Fruit fly (Drosophila melanogaster): ENCODE data around the gene Ada1-2.

DNA sequence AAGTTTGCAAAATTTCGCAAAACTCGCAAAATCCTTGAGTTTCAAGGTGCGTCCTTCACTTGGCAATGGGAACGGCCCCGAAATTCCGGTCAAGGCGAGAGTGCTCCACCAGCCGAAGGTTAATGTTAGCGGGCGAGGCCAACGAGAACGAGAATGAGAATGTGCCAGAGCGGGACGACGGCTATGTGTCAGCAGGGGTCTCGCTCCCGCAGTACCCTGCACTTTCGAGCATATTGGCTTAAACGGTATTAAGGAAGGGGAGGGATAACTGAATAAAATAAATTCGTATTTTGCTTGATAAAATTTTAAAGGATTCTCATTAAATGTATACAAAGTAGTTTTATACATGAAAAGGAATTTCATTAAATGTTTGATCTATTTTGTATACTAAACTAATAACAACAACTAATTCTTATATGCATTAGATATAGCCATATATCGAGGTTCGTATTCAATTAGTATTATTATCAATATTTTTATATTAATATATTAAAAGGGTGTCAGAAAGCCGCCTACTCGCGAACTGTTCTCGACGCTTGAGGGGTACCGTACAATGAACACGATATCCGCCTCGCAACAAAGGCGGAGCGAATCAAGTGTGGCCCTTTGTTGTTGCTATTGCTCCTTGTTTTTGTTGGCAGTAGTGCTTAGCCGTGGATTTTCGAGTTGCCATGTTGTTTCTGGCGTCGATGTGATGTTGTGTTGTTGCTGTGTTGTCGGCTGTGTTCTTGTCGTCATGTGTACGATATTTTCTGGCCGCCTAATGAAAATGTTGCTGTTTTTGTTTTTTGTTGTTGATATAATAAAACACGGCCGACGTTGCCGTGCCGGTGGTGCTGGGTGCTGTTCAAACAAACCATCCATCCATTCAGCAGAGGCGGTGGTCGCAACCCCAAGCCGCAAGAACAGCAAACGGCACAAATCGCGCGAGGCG, 14.0 kb downstream of the Ada1-2 start:
- no peak for TF ChIP-seq psq (optimal IDR thresholded peaks at IDR 0.05)
- no peak for TF ChIP-seq EcR (GFP tag; optimal IDR thresholded peaks at IDR 0.05)
- TF ChIP-seq pan (optimal IDR thresholded peaks at IDR 0.05) = peak; percentile 80
- TF ChIP-seq usp (GFP tag; optimal IDR thresholded peaks at IDR 0.05) = no peak
- peak; percentile 32 for TF ChIP-seq CG8478 (optimal IDR thresholded peaks at IDR 0.05)
- no peak for TF ChIP-seq Dll (optimal IDR thresholded peaks at IDR 0.05)
